3 fruit fly cellular contexts compared by ENCODE assay signal in genomic region chrX:1825912-1826862, dm6.
TF ChIP-seq lines count a peak whose summit lies in the region.

No protein-coding gene starts in this region.

TF ChIP-seq in whole organism, embryonic, 481 proteins besides CTCF, POLR2A, EP300 and RAD21 (continued from another document):
- TF ChIP-seq dmrt99B (tag; optimal IDR thresholded peaks at IDR 0.05; lab: Kevin White, UChicago), result peak; percentile 3

TF ChIP-seq in whole organism, prepupa, 60 proteins besides CTCF, POLR2A, EP300 and RAD21 (continued from another document):
- TF ChIP-seq CG16779 (tag; optimal IDR thresholded peaks at IDR 0.05; lab: Kevin White, UChicago), result peak; percentile 29
- peak; percentile 22 for TF ChIP-seq CG4318 (GFP tag; optimal IDR thresholded peaks at IDR 0.05; lab: Kevin White, UChicago)
- peak; percentile 63 for TF ChIP-seq CG10631 (GFP tag; optimal IDR thresholded peaks at IDR 0.05; lab: Kevin White, UChicago)
- peak; percentile 32 to 45 for TF ChIP-seq salr (GFP tag; optimal IDR thresholded peaks at IDR 0.05; lab: Kevin White, UChicago)
- TF ChIP-seq CG31627 (GFP tag; optimal IDR thresholded peaks at IDR 0.05; lab: Kevin White, UChicago), result peak; percentile 65
- TF ChIP-seq CG11762 (GFP tag; optimal IDR thresholded peaks at IDR 0.05; lab: Kevin White, UChicago; ENCODE audit: insufficient read depth), result peak; percentile 42
- TF ChIP-seq CG1621 (tag; optimal IDR thresholded peaks at IDR 0.05; lab: Kevin White, UChicago), result peak; percentile 49
- TF ChIP-seq CG3032 (tag; optimal IDR thresholded peaks at IDR 0.05; lab: Kevin White, UChicago), result peak; percentile 66
- peak; percentile 62 for TF ChIP-seq Hr39 (GFP tag; optimal IDR thresholded peaks at IDR 0.05; lab: Kevin White, UChicago)
- TF ChIP-seq CG8632 (GFP tag; optimal IDR thresholded peaks at IDR 0.05; lab: Kevin White, UChicago), result peak; percentile 67
- TF ChIP-seq CG11902 (GFP tag; optimal IDR thresholded peaks at IDR 0.05; lab: Kevin White, UChicago), result peak; percentile 49
- TF ChIP-seq esn (GFP tag; optimal IDR thresholded peaks at IDR 0.05; lab: Kevin White, UChicago), result peak; percentile 74
- peak; percentile 48 for TF ChIP-seq fd59A (GFP tag; optimal IDR thresholded peaks at IDR 0.05; lab: Kevin White, UChicago)
- TF ChIP-seq fkh (GFP tag; optimal IDR thresholded peaks at IDR 0.05; lab: Kevin White, UChicago), result no peak
- TF ChIP-seq lz (GFP tag; optimal IDR thresholded peaks at IDR 0.05; lab: Kevin White, UChicago), result peak; percentile 60
- TF ChIP-seq CG10669 (GFP tag; optimal IDR thresholded peaks at IDR 0.05; lab: Kevin White, UChicago), result peak; percentile 75
- no peak for TF ChIP-seq Gug (GFP tag; IDR thresholded peaks at IDR 0.05; lab: Robert Waterston, UW)
- TF ChIP-seq net (GFP tag; optimal IDR thresholded peaks at IDR 0.05; lab: Kevin White, UChicago), result peak; percentile 73
- peak; percentile 63 for TF ChIP-seq Sox102F (GFP tag; optimal IDR thresholded peaks at IDR 0.05; lab: Kevin White, UChicago)
- no peak for TF ChIP-seq fd85E (GFP tag; optimal IDR thresholded peaks at IDR 0.05; lab: Kevin White, UChicago)
- peak; percentile 55 for TF ChIP-seq cyc (GFP tag; optimal IDR thresholded peaks at IDR 0.05; lab: Kevin White, UChicago)
- TF ChIP-seq CG6854 (GFP tag; optimal IDR thresholded peaks at IDR 0.05; lab: Kevin White, UChicago), result no peak
- peak; percentile 54 for TF ChIP-seq CG34406 (GFP tag; optimal IDR thresholded peaks at IDR 0.05; lab: Kevin White, UChicago)
- peak; percentile 52 for TF ChIP-seq CG8119 (GFP tag; IDR thresholded peaks at IDR 0.05; lab: Robert Waterston, UW)
- peak; percentile 50 for TF ChIP-seq Hr4 (GFP tag; optimal IDR thresholded peaks at IDR 0.05; lab: Kevin White, UChicago)
- peak; percentile 44 for TF ChIP-seq CG6792 (GFP tag; optimal IDR thresholded peaks at IDR 0.05; lab: Kevin White, UChicago)
- TF ChIP-seq dsx (GFP tag; optimal IDR thresholded peaks at IDR 0.05; lab: Kevin White, UChicago; ENCODE audit: poor library complexity, severe bottlenecking), result peak; percentile 9
- TF ChIP-seq Lpt (GFP tag; optimal IDR thresholded peaks at IDR 0.05; lab: Kevin White, UChicago), result no peak
- TF ChIP-seq eg (GFP tag; IDR thresholded peaks at IDR 0.05; lab: Robert Waterston, UW), result 0 out of 3 replicates have a peak, but pooled peaks have one; percentile 38
- TF ChIP-seq CG6163 (GFP tag; IDR thresholded peaks at IDR 0.05; lab: Robert Waterston, UW), result peak; percentile 37; the same call in 1 of the 3 replicates
- peak; percentile 52 for TF ChIP-seq CG7368 (GFP tag; optimal IDR thresholded peaks at IDR 0.05; lab: Kevin White, UChicago)
- TF ChIP-seq ss (GFP tag; optimal IDR thresholded peaks at IDR 0.05; lab: Kevin White, UChicago), result peak; percentile 33 to 69
- peak; percentile 91 for TF ChIP-seq svp (GFP tag; lab: Kevin White, UChicago)
- peak; percentile 76 for TF ChIP-seq Sox14 (GFP tag; optimal IDR thresholded peaks at IDR 0.05; lab: Kevin White, UChicago)
- no peak for TF ChIP-seq dac (GFP tag; optimal IDR thresholded peaks at IDR 0.05; lab: Kevin White, UChicago)
- TF ChIP-seq CG9139 (GFP tag; optimal IDR thresholded peaks at IDR 0.05; lab: Kevin White, UChicago), result peak; percentile 23
- no peak for TF ChIP-seq Hr38 (GFP tag; optimal IDR thresholded peaks at IDR 0.05; lab: Kevin White, UChicago)

TF ChIP-seq in whole organism, wandering third instar larva, 38 proteins besides CTCF, POLR2A, EP300 and RAD21 (continued from another document):
- peak; percentile 60 for TF ChIP-seq ey (GFP tag; optimal IDR thresholded peaks at IDR 0.05; lab: Kevin White, UChicago)
- TF ChIP-seq rgr (GFP tag; optimal IDR thresholded peaks at IDR 0.05; lab: Kevin White, UChicago), result peak; percentile 49
TF ChIP-seq in whole organism, wandering third instar larva: peak in this region for 16.
